Fruit fly (Drosophila melanogaster) whole organism, embryonic: ENCODE measurements around the gene CG15425.

Source experiments
- Atf6 ChIP-seq: fragments of 200-800 bp; sonication (Bioruptor generic); IDR thresholded peaks from 2 replicates; pipeline ENCODE4 v1.3.6; 2022; ENCODE audit warnings: missing biosample characterization, missing genetic modification characterization
- B-H1 ChIP-seq: fragments of 200-800 bp; sonication (Bioruptor generic); IDR thresholded peaks from 3 replicates; pipeline ENCODE4 v1.3.6; 2022; ENCODE audit warnings: missing biosample characterization, missing genetic modification characterization
- Bteb2 ChIP-seq: fragments of 200-800 bp; sonication (Bioruptor generic); optimal IDR thresholded peaks from 2 replicates; lab custom pipeline; 2016; ENCODE audit warnings: missing biosample characterization, missing genetic modification characterization
- CG1024 ChIP-seq: fragments of 200-800 bp; sonication (Bioruptor generic); IDR thresholded peaks from 2 replicates; pipeline ENCODE4 v1.3.6; 2022; ENCODE audit warnings: missing biosample characterization, missing genetic modification characterization
- CG13123 ChIP-seq: fragments of 200-800 bp; sonication (Bioruptor generic); optimal IDR thresholded peaks from 2 replicates; lab custom pipeline; 2016; ENCODE audit warnings: missing biosample characterization, missing genetic modification characterization
- CG13624 ChIP-seq: fragments of 200-800 bp; sonication (Bioruptor generic); optimal IDR thresholded peaks from 2 replicates; lab custom pipeline; 2016; ENCODE audit warnings: missing biosample characterization, missing genetic modification characterization
- CG1602 ChIP-seq: fragments of 200-800 bp; sonication (Bioruptor generic); optimal IDR thresholded peaks from 3 replicates; lab custom pipeline; 2016; ENCODE audit warnings: missing biosample characterization, missing genetic modification characterization
- CG16779 ChIP-seq: fragments of 200-800 bp; sonication (Bioruptor generic); IDR thresholded peaks from 2 replicates; pipeline ENCODE4 v1.3.6; 2022; ENCODE audit warnings: missing biosample characterization, missing genetic modification characterization
- CG16815 ChIP-seq: fragments of 200-800 bp; sonication (Bioruptor generic); optimal IDR thresholded peaks from 3 replicates; lab custom pipeline; 2017; ENCODE audit warnings: missing biosample characterization, mild to moderate bottlenecking, missing genetic modification characterization
- CG16863 ChIP-seq: fragments of 200-800 bp; sonication (Bioruptor generic); optimal IDR thresholded peaks from 3 replicates; lab custom pipeline; 2016; ENCODE audit warnings: missing biosample characterization, missing genetic modification characterization
- CG17568 ChIP-seq: fragments of 200-800 bp; sonication (Bioruptor generic); optimal IDR thresholded peaks from 2 replicates; lab custom pipeline; 2018; ENCODE audit warnings: missing biosample characterization, mild to moderate bottlenecking, missing genetic modification characterization, moderate library complexity
- CG18011 ChIP-seq: fragments of 200-800 bp; sonication (Bioruptor generic); optimal IDR thresholded peaks from 2 replicates; lab custom pipeline; 2017; ENCODE audit warnings: missing biosample characterization, missing genetic modification characterization, mild to moderate bottlenecking, moderate library complexity, missing genotype
- CG2120 ChIP-seq: fragments of 200-800 bp; sonication (Bioruptor generic); optimal IDR thresholded peaks from 3 replicates; lab custom pipeline; 2016; ENCODE audit warnings: missing biosample characterization, missing genetic modification characterization
- CG2129 ChIP-seq: fragments of 200-800 bp; sonication (Bioruptor generic); IDR thresholded peaks from 2 replicates; pipeline ENCODE4 v1.3.6; 2022; ENCODE audit warnings: missing biosample characterization, missing genetic modification characterization; ENCODE audit not compliant: partially characterized antibody
- CG2199 ChIP-seq: fragments of 200-800 bp; sonication (Bioruptor generic); IDR thresholded peaks from 3 replicates; pipeline ENCODE4 v1.3.6; 2022; ENCODE audit warnings: missing biosample characterization, missing genetic modification characterization
- CG31388 ChIP-seq: fragments of 200-800 bp; sonication (Bioruptor generic); optimal IDR thresholded peaks from 2 replicates; lab custom pipeline; 2016; ENCODE audit warnings: missing biosample characterization, missing genetic modification characterization
- CG3726 ChIP-seq: fragments of 200-800 bp; sonication (Bioruptor generic); IDR thresholded peaks from 3 replicates; pipeline ENCODE4, ENCODE4 v1.3.6; 2022; ENCODE audit warnings: missing biosample characterization, missing genetic modification characterization
- CG4360 ChIP-seq: fragments of 200-800 bp; sonication (Bioruptor generic); IDR thresholded peaks from 2 replicates; pipeline ENCODE4 v1.3.6; 2022; ENCODE audit warnings: missing biosample characterization, missing genetic modification characterization
- CG4424 ChIP-seq: fragments of 200-800 bp; sonication (Bioruptor generic); optimal IDR thresholded peaks from 3 replicates; lab custom pipeline; 2016; ENCODE audit warnings: missing biosample characterization, missing genetic modification characterization
- CG4730 ChIP-seq: fragments of 200-800 bp; sonication (Bioruptor generic); IDR thresholded peaks from 2 replicates; pipeline ENCODE4 v1.3.6; 2022; ENCODE audit warnings: missing biosample characterization, missing genetic modification characterization
- CG6765 ChIP-seq: fragments of 200-800 bp; sonication (Bioruptor generic); optimal IDR thresholded peaks from 3 replicates; lab custom pipeline; 2017; ENCODE audit warnings: missing biosample characterization, mild to moderate bottlenecking, missing genetic modification characterization
- Camta ChIP-seq: fragments of 200-800 bp; sonication (Bioruptor generic); optimal IDR thresholded peaks from 2 replicates; lab custom pipeline; 2016; ENCODE audit warnings: missing biosample characterization, missing genetic modification characterization
- D ChIP-seq, 2 experiments: fragments of 200-800 bp in 1 of 2; fragments of >200 bp in 1 of 2; sonication (Bioruptor generic) in 1 of 2; optimal IDR thresholded peaks; 2 replicates in 1 of 2; 3 replicates in 1 of 2; lab custom pipeline; 2017; ENCODE audit warnings: mild to moderate bottlenecking in 1 of 2, missing biosample characterization in 1 of 2, missing genetic modification characterization in 1 of 2, missing genetic modification reagents in 1 of 2
- Dbx ChIP-seq: fragments of 200-800 bp; sonication (Bioruptor generic); IDR thresholded peaks from 3 replicates; pipeline ENCODE4 v1.3.6; 2022; ENCODE audit warnings: missing biosample characterization, missing genetic modification characterization
- Fer2 ChIP-seq: fragments of 200-800 bp; sonication (Bioruptor generic); optimal IDR thresholded peaks from 2 replicates; lab custom pipeline; 2018; ENCODE audit warnings: missing biosample characterization, mild to moderate bottlenecking, missing genetic modification characterization, moderate library complexity
- MESR4 ChIP-seq: fragments of 200-800 bp; sonication (Bioruptor generic); optimal IDR thresholded peaks from 2 replicates; lab custom pipeline; 2018; ENCODE audit warnings: missing biosample characterization, mild to moderate bottlenecking, missing genetic modification characterization, moderate library complexity
- Pdp1 ChIP-seq, 2 experiments: fragments of 200-800 bp; sonication (Bioruptor generic); optimal IDR thresholded peaks; 3 replicates each; lab custom pipeline; 2016; ENCODE audit warnings: missing biosample characterization in 2 of 2, missing genetic modification characterization in 2 of 2, mild to moderate bottlenecking in 1 of 2, moderate library complexity in 1 of 2
- Taf1 ChIP-seq: fragments of 200-800 bp; sonication (Bioruptor generic); IDR thresholded peaks from 2 replicates; pipeline ENCODE4 v1.3.6; 2022; ENCODE audit warnings: missing biosample characterization, missing genetic modification characterization
- Xrp1 ChIP-seq: fragments of 200-800 bp; sonication (Bioruptor generic); IDR thresholded peaks from 2 replicates; pipeline ENCODE4 v1.3.6; 2022; ENCODE audit warnings: missing biosample characterization, missing genetic modification characterization
- ac ChIP-seq: fragments of 200-800 bp; sonication (Bioruptor generic); optimal IDR thresholded peaks from 3 replicates; lab custom pipeline; 2017; ENCODE audit warnings: missing biosample characterization, mild to moderate bottlenecking, missing genetic modification characterization
- bab2 ChIP-seq: fragments of 200-800 bp; sonication (Bioruptor generic); optimal IDR thresholded peaks from 2 replicates; lab custom pipeline; 2016; ENCODE audit warnings: missing biosample characterization, missing genetic modification characterization
- cato ChIP-seq: fragments of 200-800 bp; sonication (Bioruptor generic); optimal IDR thresholded peaks from 2 replicates; lab custom pipeline; 2016; ENCODE audit warnings: missing biosample characterization, missing genetic modification characterization, borderline replicate concordance
- cwo ChIP-seq: fragments of 200-800 bp; sonication (Bioruptor generic); optimal IDR thresholded peaks from 3 replicates; lab custom pipeline; 2017; ENCODE audit warnings: missing biosample characterization, missing genetic modification characterization, mild to moderate bottlenecking, moderate library complexity, missing genetic modification reagents
- da ChIP-seq: fragments of 200-800 bp; sonication (Bioruptor generic); optimal IDR thresholded peaks from 2 replicates; lab custom pipeline; 2016; ENCODE audit warnings: missing biosample characterization, missing genetic modification characterization
- dimm ChIP-seq: fragments of 200-800 bp; sonication (Bioruptor generic); IDR thresholded peaks from 2 replicates; pipeline ENCODE4 v1.3.6; 2022; ENCODE audit warnings: missing biosample characterization, missing genetic modification characterization
- disco-r ChIP-seq: fragments of 200-800 bp; sonication (Bioruptor generic); optimal IDR thresholded peaks from 2 replicates; lab custom pipeline; 2016; ENCODE audit warnings: missing biosample characterization, missing genetic modification characterization
- emc ChIP-seq: fragments of 200-800 bp; sonication (Bioruptor generic); optimal IDR thresholded peaks from 2 replicates; lab custom pipeline; 2016; ENCODE audit warnings: missing biosample characterization, missing genetic modification characterization
- fd3F ChIP-seq: fragments of 200-800 bp; sonication (Bioruptor generic); optimal IDR thresholded peaks from 2 replicates; lab custom pipeline; 2018; ENCODE audit warnings: missing biosample characterization, mild to moderate bottlenecking, missing genetic modification characterization, moderate library complexity
- ftz-f1 ChIP-seq: fragments of 200-800 bp; sonication (Bioruptor generic); optimal IDR thresholded peaks from 2 replicates; lab custom pipeline; 2016; ENCODE audit warnings: missing biosample characterization, missing genetic modification characterization
- h ChIP-seq: fragments of >200 bp; optimal IDR thresholded peaks from 2 replicates; lab custom pipeline; 2017
- kah ChIP-seq: fragments of 200-800 bp; sonication (Bioruptor generic); optimal IDR thresholded peaks from 2 replicates; lab custom pipeline; 2018; ENCODE audit warnings: missing biosample characterization, mild to moderate bottlenecking, missing genetic modification characterization
- pb ChIP-seq: fragments of 200-800 bp; sonication (Bioruptor generic); optimal IDR thresholded peaks from 3 replicates; lab custom pipeline; 2016; ENCODE audit warnings: missing biosample characterization, missing genetic modification characterization
- row ChIP-seq: fragments of 200-800 bp; sonication (Bioruptor generic); IDR thresholded peaks from 3 replicates; pipeline ENCODE4 v1.3.6; 2022; ENCODE audit warnings: missing biosample characterization, missing genetic modification characterization
- salm ChIP-seq: fragments of 200-800 bp; sonication (Bioruptor generic); optimal IDR thresholded peaks from 2 replicates; lab custom pipeline; 2018; ENCODE audit warnings: missing biosample characterization, mild to moderate bottlenecking, missing genetic modification characterization
- sc ChIP-seq, 3 experiments: fragments of >200 bp in 2 of 3; fragments of 200-800 bp in 1 of 3; sonication (Bioruptor generic) in 1 of 3; optimal IDR thresholded peaks; 2 replicates in 2 of 3; 3 replicates in 1 of 3; lab custom pipeline; 2017; ENCODE audit warnings: mild to moderate bottlenecking in 1 of 3, missing biosample characterization in 1 of 3, missing genetic modification characterization in 1 of 3, missing genetic modification reagents in 1 of 3
- shn ChIP-seq: fragments of 200-800 bp; sonication (Bioruptor generic); optimal IDR thresholded peaks from 3 replicates; lab custom pipeline; 2016; ENCODE audit warnings: missing biosample characterization, missing genetic modification characterization
- slp2 ChIP-seq: fragments of 200-800 bp; sonication (Bioruptor generic); optimal IDR thresholded peaks from 2 replicates; lab custom pipeline; 2016; ENCODE audit warnings: missing biosample characterization, missing genetic modification characterization
- tap ChIP-seq: fragments of 200-800 bp; optimal IDR thresholded peaks from 3 replicates; lab custom pipeline; 2019; ENCODE audit warnings: missing biosample characterization, mild to moderate bottlenecking, missing genetic modification characterization, moderate library complexity
- zen ChIP-seq: fragments of 200-800 bp; sonication (Bioruptor generic); optimal IDR thresholded peaks from 3 replicates; lab custom pipeline; 2018; ENCODE audit warnings: missing biosample characterization, mild to moderate bottlenecking, missing genetic modification characterization, moderate library complexity

The CG15425 gene

dm6 chr2L:4282681-4283343 is 25.4 kb downstream of the CG15425 start, which contains the start of gene tutl (continued):
- TF ChIP-seq da (GFP tag; lab: Kevin White, UChicago) (no peak), CG31388 (GFP tag; lab: Kevin White, UChicago) (peak; percentile 62), Fer2 (no peak), B-H1 (GFP tag; lab: Robert Waterston, UW) (peak; percentile 63), CG13123 (GFP tag; lab: Kevin White, UChicago) (peak; percentile 47), CG1024 (GFP tag; lab: Robert Waterston, UW) (0 out of 2 replicates have a peak, but pooled peaks have one; percentile 44), D (optimal IDR thresholded peaks at IDR 0.05; lab: Kevin White, UChicago) (peak; percentile 77), D (GFP tag; optimal IDR thresholded peaks at IDR 0.05; lab: Kevin White, UChicago) (peak; percentile 78), slp2 (GFP tag; lab: Kevin White, UChicago) (peak; percentile 78), CG13624 (GFP tag; lab: Kevin White, UChicago) (peak; percentile 87), cwo (peak; percentile 73), dimm (GFP tag; lab: Robert Waterston, UW) (peak; percentile 35; the same call in 1 of the 2 replicates), CG16815 (GFP tag; lab: Kevin White, UChicago) (peak; percentile 83), CG3726 (GFP tag; lab: Robert Waterston, UW) (peak; percentile 64; the same call in 2 of the 3 replicates), CG4424 (GFP tag; lab: Kevin White, UChicago) (peak; percentile 88), CG2199 (GFP tag; lab: Robert Waterston, UW) (no peak; the same call in 2 of the 3 replicates), pb (GFP tag; lab: Kevin White, UChicago) (peak; percentile 81), CG4730 (peak; percentile 78), ac (GFP tag; lab: Kevin White, UChicago) (peak; percentile 64), CG16779 (GFP tag; lab: Robert Waterston, UW) (peak; percentile 69), fd3F (GFP tag; lab: Kevin White, UChicago) (peak; percentile 63), Pdp1 (GFP tag; optimal IDR thresholded peaks at IDR 0.05; lab: Kevin White, UChicago) (peak; percentile 71 to 89), cato (peak; percentile 51), Taf1 (GFP tag; lab: Robert Waterston, UW) (peak; percentile 51; the same call in 1 of the 2 replicates), CG4360 (GFP tag; lab: Robert Waterston, UW) (peak; percentile 41; the same call in 1 of the 2 replicates), ftz-f1 (GFP tag; lab: Kevin White, UChicago) (no peak), CG2120 (peak; percentile 77), MESR4 (GFP tag; lab: Kevin White, UChicago) (no peak), emc (GFP tag; lab: Kevin White, UChicago) (peak; percentile 68), row (peak; percentile 87), Bteb2 (GFP tag; lab: Kevin White, UChicago) (peak; percentile 74), disco-r (GFP tag; lab: Kevin White, UChicago) (peak; percentile 38), CG1602 (GFP tag; lab: Kevin White, UChicago) (peak; percentile 86), kah (GFP tag; lab: Kevin White, UChicago) (no peak), Camta (GFP tag; lab: Kevin White, UChicago) (peak; percentile 76), h (lab: Kevin White, UChicago) (no peak), CG16863 (GFP tag; lab: Kevin White, UChicago) (peak; percentile 81), Dbx (GFP tag; lab: Robert Waterston, UW) (peak; percentile 82), sc (optimal IDR thresholded peaks at IDR 0.05; lab: Kevin White, UChicago) (no peak), sc (GFP tag; optimal IDR thresholded peaks at IDR 0.05; lab: Kevin White, UChicago) (peak; percentile 72), CG2129 (GFP tag; lab: Robert Waterston, UW) (no peak), salm (tag; lab: Kevin White, UChicago) (peak; percentile 39), CG17568 (GFP tag; lab: Kevin White, UChicago) (peak; percentile 18), CG6765 (GFP tag; lab: Kevin White, UChicago) (no peak), bab2 (peak; percentile 85), Xrp1 (peak; percentile 92), shn (GFP tag; lab: Kevin White, UChicago) (peak; percentile 85), tap (tag; lab: Kevin White, UChicago) (peak; percentile 17), Atf6 (GFP tag; lab: Robert Waterston, UW) (peak; percentile 79), zen (tag; lab: Kevin White, UChicago) (peak; percentile 9), CG18011 (GFP tag; lab: Kevin White, UChicago) (peak; percentile 1)
